Worm (Caenorhabditis elegans): ENCODE measurements around the gene cpar-1.

The cpar-1 gene

DNA sequence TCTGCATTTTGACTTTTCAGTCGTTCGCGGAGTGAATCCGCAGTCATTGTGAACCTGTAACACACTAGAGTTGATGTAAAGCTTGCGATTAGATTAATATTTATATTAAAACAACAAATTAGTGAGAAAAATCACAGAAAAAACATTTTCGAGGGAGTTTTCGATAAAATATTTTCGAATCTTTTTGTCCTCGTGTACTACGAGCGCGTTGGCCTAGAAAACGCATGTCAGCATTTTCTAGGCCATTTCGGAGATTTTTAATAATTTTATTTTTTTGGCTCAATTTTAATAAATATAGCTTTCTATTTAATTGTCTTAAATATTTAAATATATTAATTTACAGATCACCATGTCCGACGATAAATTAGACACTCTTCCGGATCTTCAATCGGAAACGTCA, 31.6 kb downstream of the cpar-1 start, which contains the start of gene B0464.9 (continued):
- peak; percentile 76 for TF ChIP-seq C08G9.2 (tag; optimal IDR thresholded peaks at IDR 0.05)
- no peak for TF ChIP-seq ceh-22 (tag; optimal IDR thresholded peaks at IDR 0.05)
- no peak for TF ChIP-seq pqm-1 (tag; optimal IDR thresholded peaks at IDR 0.05)
- TF ChIP-seq syd-9 (tag; optimal IDR thresholded peaks at IDR 0.05): no peak
- no peak for TF ChIP-seq ama-1 (optimal IDR thresholded peaks at IDR 0.05)
- no peak for TF ChIP-seq hlh-6 (tag; optimal IDR thresholded peaks at IDR 0.05)
- no peak for TF ChIP-seq nfya-1 (tag; optimal IDR thresholded peaks at IDR 0.05)
- no peak for TF ChIP-seq nhr-11 (tag; optimal IDR thresholded peaks at IDR 0.05)
- peak; percentile 40 for TF ChIP-seq ttx-3 (tag; optimal IDR thresholded peaks at IDR 0.05)
- TF ChIP-seq lin-11 (tag; optimal IDR thresholded peaks at IDR 0.05): no peak
- no peak for TF ChIP-seq gmeb-2 (tag; optimal IDR thresholded peaks at IDR 0.05)
- no peak for TF ChIP-seq ceh-18 (tag; optimal IDR thresholded peaks at IDR 0.05)
- no peak for TF ChIP-seq F13H6.1 (tag; optimal IDR thresholded peaks at IDR 0.05)
- TF ChIP-seq nhr-232 (tag; optimal IDR thresholded peaks at IDR 0.05): no peak
- TF ChIP-seq tbx-2 (tag; optimal IDR thresholded peaks at IDR 0.05): peak; percentile 81
- peak; percentile 59 for TF ChIP-seq ceh-2 (tag; optimal IDR thresholded peaks at IDR 0.05)
- no peak for TF ChIP-seq unc-86 (tag; optimal IDR thresholded peaks at IDR 0.05)
- no peak for TF ChIP-seq T23F11.4 (GFP tag; optimal IDR thresholded peaks at IDR 0.05)
- no peak for TF ChIP-seq Y22D7AL.16 (tag; optimal IDR thresholded peaks at IDR 0.05)
- no peak for TF ChIP-seq fkh-6 (tag; optimal IDR thresholded peaks at IDR 0.05)
- TF ChIP-seq fkh-10 (GFP tag; optimal IDR thresholded peaks at IDR 0.05): no peak
- TF ChIP-seq pha-2 (tag; optimal IDR thresholded peaks at IDR 0.05): no peak
- peak; percentile 77 for TF ChIP-seq ceh-31 (tag; optimal IDR thresholded peaks at IDR 0.05)
- no peak for TF ChIP-seq pag-3 (tag; optimal IDR thresholded peaks at IDR 0.05; ENCODE audit: borderline replicate concordance)
- TF ChIP-seq zip-5 (tag; optimal IDR thresholded peaks at IDR 0.05): peak; percentile 73
- no peak for TF ChIP-seq ceh-19 (GFP tag; optimal IDR thresholded peaks at IDR 0.05)
- no peak for TF ChIP-seq ceh-34 (tag; optimal IDR thresholded peaks at IDR 0.05)
- no peak for TF ChIP-seq mec-3 (tag; optimal IDR thresholded peaks at IDR 0.05; ENCODE audit: borderline replicate concordance)
- no peak for TF ChIP-seq K02D7.2 (tag; optimal IDR thresholded peaks at IDR 0.05)
- TF ChIP-seq madf-2 (tag; optimal IDR thresholded peaks at IDR 0.05): no peak
- peak; percentile 45 for TF ChIP-seq fax-1 (tag; optimal IDR thresholded peaks at IDR 0.05)
- peak; percentile 63 for TF ChIP-seq tbx-7 (tag; optimal IDR thresholded peaks at IDR 0.05)

DNA sequence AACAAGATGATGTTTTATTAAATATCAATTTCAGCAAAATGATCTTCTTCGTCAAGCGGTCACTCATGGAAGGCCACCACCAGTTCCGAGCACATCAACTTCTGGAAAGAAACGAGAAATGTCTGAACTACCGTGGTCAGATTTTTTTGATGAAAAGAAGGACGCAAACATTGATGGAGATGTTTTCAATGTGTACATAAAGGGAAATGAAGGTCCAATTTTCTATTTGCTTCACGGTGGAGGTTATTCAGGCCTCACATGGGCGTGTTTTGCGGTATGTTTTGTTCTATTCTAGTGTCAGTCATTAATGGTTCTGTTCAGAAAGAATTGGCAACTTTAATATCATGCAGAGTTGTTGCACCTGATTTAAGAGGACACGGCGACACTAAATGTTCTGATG, 32.0 kb downstream of the cpar-1 start, which contains the start of gene B0464.6:
Gene B0464.6 (minus strand): TSS at position 101 of the 400 bp plus-strand sequence.
- TF ChIP-seq fkh-10 (GFP tag; optimal IDR thresholded peaks at IDR 0.05) (no peak), hlh-15 (tag; optimal IDR thresholded peaks at IDR 0.05) (no peak)

DNA sequence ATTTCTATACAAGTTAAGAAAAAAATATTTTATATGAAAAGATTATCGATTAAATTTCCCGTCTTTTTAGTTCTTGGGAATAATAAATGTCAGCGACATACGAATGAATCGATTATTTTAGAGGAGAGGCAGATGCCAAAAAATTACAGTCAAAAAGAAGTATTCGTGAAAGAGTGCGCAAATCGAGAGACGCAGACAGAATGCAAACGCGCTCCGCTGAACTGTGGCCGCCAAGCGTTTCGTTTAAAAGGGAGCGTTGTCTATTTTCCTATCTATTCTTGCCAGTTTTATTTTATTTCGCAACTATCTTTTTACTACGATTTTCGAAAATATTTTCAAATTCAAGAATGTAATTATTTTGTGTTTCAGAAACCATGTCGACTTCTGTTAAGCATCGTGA, 33.2 kb downstream of the cpar-1 start, which contains the start of gene baf-1:
Gene baf-1 (plus strand): TSS at position 370 of the 400 bp plus-strand sequence.
- peak; percentile 40 for TF ChIP-seq elt-2 (tag; optimal IDR thresholded peaks at IDR 0.05)
- TF ChIP-seq ceh-31 (tag; optimal IDR thresholded peaks at IDR 0.05): peak; percentile 52
- no peak for TF ChIP-seq ama-1 (optimal IDR thresholded peaks at IDR 0.05)

- TF ChIP-seq nhr-11 (tag; optimal IDR thresholded peaks at IDR 0.05) (no peak), ceh-48 (tag; optimal IDR thresholded peaks at IDR 0.05) (no peak), C08G9.2 (tag; optimal IDR thresholded peaks at IDR 0.05) (no peak), ceh-9 (tag; optimal IDR thresholded peaks at IDR 0.05) (no peak), odd-2 (tag; optimal IDR thresholded peaks at IDR 0.05) (no peak), ref-2 (tag; optimal IDR thresholded peaks at IDR 0.05) (no peak), ets-4 (tag; optimal IDR thresholded peaks at IDR 0.05) (no peak), pat-9 (tag; optimal IDR thresholded peaks at IDR 0.05) (no peak), zip-5 (tag; optimal IDR thresholded peaks at IDR 0.05) (no peak), fkh-10 (GFP tag; optimal IDR thresholded peaks at IDR 0.05) (no peak), dmd-4 (tag; optimal IDR thresholded peaks at IDR 0.05; ENCODE audit: borderline replicate concordance) (no peak), fkh-6 (tag; optimal IDR thresholded peaks at IDR 0.05) (no peak), madf-2 (tag; optimal IDR thresholded peaks at IDR 0.05) (no peak), che-1 (tag; optimal IDR thresholded peaks at IDR 0.05) (no peak), sox-2 (GFP tag; IDR thresholded peaks at IDR 0.05) (no peak), sdc-2 (tag; optimal IDR thresholded peaks at IDR 0.05) (no peak), K02D7.2 (tag; optimal IDR thresholded peaks at IDR 0.05) (no peak), pax-1 (tag; optimal IDR thresholded peaks at IDR 0.05) (no peak), pha-2 (tag; optimal IDR thresholded peaks at IDR 0.05) (no peak)
Measured at ce11 chrIII:9467857-9468256, 34.0 kb downstream of the cpar-1 start, which contains the start of gene tag-342. tag-342 (plus strand) TSS chrIII:9468157.

All from whole organism, late embryonic.